Worm (Caenorhabditis elegans): Measurements from ENCODE around the gene hsp-17.

DNA sequence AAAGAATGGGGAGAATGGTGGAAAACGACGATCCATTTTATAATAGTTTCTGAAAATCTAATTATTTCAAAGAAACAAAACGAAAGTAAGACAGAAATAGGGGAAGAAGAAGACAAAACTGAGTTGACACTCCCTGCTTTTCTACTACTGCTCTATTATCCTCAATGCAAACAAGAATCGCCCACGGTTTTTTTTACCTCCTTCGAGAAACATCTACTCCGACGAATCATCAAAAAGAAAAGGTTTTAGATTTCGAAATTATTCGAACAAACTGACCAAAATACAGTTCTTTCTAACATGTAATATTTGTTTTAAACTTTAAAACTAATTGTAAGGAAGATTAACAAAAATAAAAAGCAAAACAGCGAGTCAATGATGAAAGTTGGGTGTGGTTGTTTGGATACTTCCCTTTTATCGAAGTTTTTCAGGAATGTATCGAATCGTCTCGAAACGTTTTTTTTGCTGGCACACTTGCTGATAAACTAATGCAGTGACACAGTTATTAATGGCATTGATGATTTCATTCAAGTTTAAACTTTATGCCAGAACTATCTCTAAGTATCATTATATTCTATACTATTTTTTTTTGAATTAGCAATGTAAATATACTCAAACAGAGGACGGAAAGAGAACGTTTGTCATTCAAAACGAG is at the start of gene hsp-17:
- no peak for TF ChIP-seq dpl-1 (GFP tag; optimal IDR thresholded peaks at IDR 0.05)
- TF ChIP-seq php-3 (GFP tag; IDR thresholded peaks at IDR 0.05) = no peak
- TF ChIP-seq egl-43 (GFP tag; IDR thresholded peaks at IDR 0.05) = no peak

All from whole organism, L4 larva.